Fruit fly (Drosophila melanogaster): Measurements from ENCODE around the gene CG42489.

The CG42489 gene

DNA sequence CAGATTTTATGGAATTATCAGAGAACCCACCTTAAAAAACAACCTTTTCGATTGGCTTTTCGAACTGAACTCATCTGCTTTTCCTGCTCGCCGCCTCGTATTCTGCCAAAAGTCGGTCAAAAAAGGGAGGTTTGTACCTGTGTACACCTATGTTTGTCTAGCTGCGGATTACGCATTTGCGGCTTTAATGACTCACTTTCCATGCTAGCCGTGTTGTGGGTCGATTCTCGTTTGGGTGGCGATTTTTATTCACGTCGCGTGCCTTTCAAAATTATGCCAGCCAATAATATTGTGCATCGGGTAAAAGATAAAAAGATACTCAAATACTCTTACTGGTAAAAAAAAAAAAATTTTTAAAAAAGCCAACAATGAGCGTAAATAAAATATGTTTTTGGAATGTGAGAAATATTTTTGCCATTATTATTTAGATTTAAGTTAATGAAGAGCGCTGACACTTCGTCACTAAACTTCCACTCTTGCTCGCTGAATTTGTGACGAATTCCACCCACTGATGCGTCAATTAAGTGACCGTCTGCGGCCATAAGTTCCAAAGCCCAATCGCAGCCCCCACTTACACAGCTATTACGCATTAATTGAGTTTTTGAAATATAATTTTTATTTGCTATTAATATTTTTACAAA lies 8.9 kb downstream of the CG42489 start, which contains the start of gene Cyp313b1:
Gene Cyp313b1 (minus strand): TSS at position 71 of the 641 bp plus-strand sequence.
- TF ChIP-seq CG17801 (GFP tag; optimal IDR thresholded peaks at IDR 0.05; ENCODE audit: partially characterized antibody) = no peak

DNA sequence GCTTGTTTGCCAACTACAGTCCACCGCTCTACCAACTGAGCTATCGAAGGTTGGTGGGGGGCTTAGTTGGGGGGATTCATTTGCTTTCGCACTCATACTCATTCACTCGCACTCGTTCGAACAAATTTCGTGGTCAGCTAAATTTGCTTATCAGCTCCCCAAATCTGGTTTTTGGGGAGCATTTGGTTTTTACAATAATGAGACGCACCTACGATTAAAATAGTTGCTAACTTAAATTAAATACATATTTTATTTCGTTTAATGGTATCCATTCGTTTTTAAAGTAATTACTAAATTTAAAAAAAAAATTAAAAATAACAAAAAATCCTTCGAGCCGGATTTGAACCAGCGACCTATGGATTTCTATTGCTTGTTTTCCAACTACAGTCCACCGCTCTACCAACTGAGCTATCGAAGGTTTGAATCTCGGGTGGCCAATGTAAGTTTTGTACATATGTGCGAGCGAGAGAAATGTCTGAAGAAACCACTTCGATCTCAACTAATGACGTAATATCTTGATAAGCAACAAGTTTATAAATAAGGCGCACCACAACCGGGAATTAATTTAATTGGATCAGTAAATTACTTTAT lies 12.1 kb downstream of the CG42489 start:
- no peak for TF ChIP-seq CG17801 (GFP tag; optimal IDR thresholded peaks at IDR 0.05; ENCODE audit: partially characterized antibody)

DNA sequence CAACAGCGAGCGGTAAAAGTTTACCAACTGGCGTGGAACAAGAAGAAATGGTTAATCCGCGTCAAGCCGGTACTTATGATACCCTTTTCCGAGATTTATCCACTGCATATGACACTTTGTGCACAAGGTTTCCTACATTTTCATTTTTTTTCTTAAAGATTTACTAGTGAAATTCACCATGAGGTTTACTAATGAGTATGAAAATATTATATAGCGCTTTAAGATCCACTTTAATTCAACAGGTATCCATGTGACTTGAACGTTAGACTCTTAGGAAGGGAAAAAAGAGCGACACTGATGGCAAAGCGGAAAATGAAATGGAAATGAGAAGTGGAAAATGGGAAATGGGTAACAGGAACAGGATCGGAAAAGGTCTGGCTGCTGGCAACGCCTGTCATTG lies 15.9 kb downstream of the CG42489 start:
- no peak for TF ChIP-seq CG17801 (GFP tag; optimal IDR thresholded peaks at IDR 0.05; ENCODE audit: partially characterized antibody)

DNA sequence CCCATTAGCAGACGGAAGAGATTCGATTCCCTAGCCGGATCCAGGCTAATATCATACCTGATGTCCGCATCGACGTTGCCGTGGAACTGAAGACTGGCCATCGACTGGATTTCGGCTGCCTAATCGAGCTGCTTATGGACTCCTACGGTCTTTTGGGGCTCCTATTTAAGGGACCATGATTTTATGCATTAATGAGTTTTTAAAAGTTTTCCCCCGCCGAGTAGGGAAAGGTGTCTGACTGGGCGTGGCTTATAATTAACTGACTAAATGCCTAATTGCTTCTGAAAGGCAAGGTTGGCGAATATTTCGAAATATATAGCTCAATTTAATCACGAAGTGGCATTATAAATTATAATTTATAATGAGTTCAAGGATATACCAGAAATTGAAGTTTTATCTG lies 18.8 kb downstream of the CG42489 start, which contains the start of gene Or85e:
Gene Or85e (minus strand): TSS at position 101 of the 400 bp plus-strand sequence.
- TF ChIP-seq CG17801 (GFP tag; optimal IDR thresholded peaks at IDR 0.05; ENCODE audit: partially characterized antibody) = no peak

DNA sequence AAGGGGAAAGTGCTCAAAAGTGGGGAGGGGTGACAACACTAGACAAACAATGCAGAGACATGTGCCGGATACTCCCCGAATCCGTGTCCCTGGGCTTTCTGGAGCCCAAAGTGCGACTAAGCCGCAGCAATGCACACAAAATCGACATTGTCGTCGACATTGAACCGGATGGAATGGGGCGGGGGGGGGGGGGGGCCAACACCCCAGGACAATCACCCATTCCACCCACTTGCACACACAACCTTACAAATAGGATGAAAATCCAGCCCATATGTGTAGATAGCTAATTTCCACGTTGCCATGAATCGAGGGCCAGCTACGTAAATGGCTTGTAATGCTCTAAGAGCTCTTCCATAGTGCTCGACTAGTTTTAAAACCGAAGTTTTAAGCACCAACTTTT lies 33.8 kb downstream of the CG42489 start:
- TF ChIP-seq CG17801 (GFP tag; optimal IDR thresholded peaks at IDR 0.05; ENCODE audit: partially characterized antibody) = no peak

DNA sequence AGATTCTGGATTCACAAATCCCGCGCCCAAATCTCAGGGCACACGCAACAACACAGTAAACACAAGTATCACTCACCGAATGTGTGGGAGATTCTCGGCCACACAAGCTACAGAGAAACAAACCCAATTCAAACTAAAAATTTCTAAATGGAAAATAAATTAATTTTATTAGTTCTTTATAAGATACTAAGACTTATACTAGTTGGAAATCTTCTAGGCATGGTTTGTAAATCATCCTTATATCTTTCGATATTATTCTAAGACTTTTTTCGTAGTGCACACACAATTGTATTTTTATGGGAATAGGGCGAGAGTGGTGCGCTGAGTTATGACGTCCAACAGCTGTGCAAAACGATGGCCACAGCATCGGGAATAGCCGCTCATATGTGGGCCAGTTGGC lies 35.5 kb downstream of the CG42489 start:
- no peak for TF ChIP-seq CG17801 (GFP tag; optimal IDR thresholded peaks at IDR 0.05; ENCODE audit: partially characterized antibody)

DNA sequence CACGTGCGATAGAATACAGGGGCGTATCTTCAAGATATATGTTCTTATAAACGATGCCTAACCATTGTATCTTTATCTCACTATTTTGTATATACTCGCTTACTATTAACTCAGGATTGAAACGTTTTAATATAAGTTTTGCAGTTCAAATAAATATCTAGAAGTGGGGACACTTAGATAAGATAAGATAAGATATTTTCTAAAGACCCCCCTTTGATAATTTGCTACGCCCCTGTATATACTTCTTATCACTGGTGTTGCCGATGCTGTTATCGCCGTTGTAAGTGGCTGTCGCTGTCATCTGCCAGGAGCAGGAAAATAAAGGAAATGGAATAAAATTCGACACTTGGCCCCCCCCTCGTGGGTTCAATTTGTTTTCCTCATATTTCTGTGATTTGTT lies 38.4 kb downstream of the CG42489 start:
- TF ChIP-seq CG17801 (GFP tag; optimal IDR thresholded peaks at IDR 0.05; ENCODE audit: partially characterized antibody) = no peak
